Fruit fly (Drosophila melanogaster) whole organism, embryonic: ENCODE data around the gene CG10341.

Experiments
- Ada2b ChIP-seq: fragments of 200-800 bp; sonication (Bioruptor generic); IDR thresholded peaks from 2 replicates; pipeline ENCODE4 v1.3.6; 2022; ENCODE audit warnings: missing biosample characterization, missing genetic modification characterization
- Atf-2 ChIP-seq: fragments of 200-800 bp; sonication (Bioruptor generic); optimal IDR thresholded peaks from 2 replicates; lab custom pipeline; 2016; ENCODE audit warnings: missing biosample characterization, missing genetic modification characterization
- Bdp1 ChIP-seq: fragments of 200-800 bp; sonication (Bioruptor generic); optimal IDR thresholded peaks from 3 replicates; lab custom pipeline; 2016; ENCODE audit warnings: missing biosample characterization, missing genetic modification characterization
- Bgb ChIP-seq: fragments of 200-800 bp; sonication (Bioruptor generic); IDR thresholded peaks from 2 replicates; pipeline ENCODE4 v1.3.6; 2022; ENCODE audit warnings: missing biosample characterization, missing genetic modification characterization; ENCODE audit not compliant: partially characterized antibody
- Blimp-1 ChIP-seq: fragments of 200-800 bp; sonication (Bioruptor generic); optimal IDR thresholded peaks from 3 replicates; lab custom pipeline; 2018; ENCODE audit warnings: missing biosample characterization, missing genetic modification characterization, mild to moderate bottlenecking, moderate library complexity, missing genetic modification reagents
- CG10431 ChIP-seq: fragments of 200-800 bp; sonication (Bioruptor generic); optimal IDR thresholded peaks from 3 replicates; lab custom pipeline; 2018; ENCODE audit warnings: missing biosample characterization, mild to moderate bottlenecking, missing genetic modification characterization
- CG1233 ChIP-seq: fragments of 200-800 bp; sonication (Bioruptor generic); optimal IDR thresholded peaks from 4 replicates; lab custom pipeline; 2018; ENCODE audit warnings: missing biosample characterization, mild to moderate bottlenecking, missing genetic modification characterization
- CG12942 ChIP-seq: fragments of 200-800 bp; sonication (Bioruptor generic); optimal IDR thresholded peaks from 3 replicates; lab custom pipeline; 2016; ENCODE audit warnings: missing biosample characterization, missing genetic modification characterization
- CG13424 ChIP-seq: fragments of 200-800 bp; sonication (Bioruptor generic); optimal IDR thresholded peaks from 2 replicates; lab custom pipeline; 2019; ENCODE audit warnings: missing biosample characterization, mild to moderate bottlenecking, missing genetic modification characterization, moderate library complexity
- CG14441 ChIP-seq: fragments of 200-800 bp; sonication (Bioruptor generic); IDR thresholded peaks from 2 replicates; pipeline ENCODE4 v1.3.6; 2022; ENCODE audit warnings: missing biosample characterization, missing genetic modification characterization
- CG17385 ChIP-seq: fragments of 200-800 bp; sonication (Bioruptor generic); optimal IDR thresholded peaks from 3 replicates; lab custom pipeline; 2018; ENCODE audit warnings: missing biosample characterization, mild to moderate bottlenecking, missing genetic modification characterization
- CG30403 ChIP-seq: fragments of 200-800 bp; sonication (Bioruptor generic); optimal IDR thresholded peaks from 3 replicates; lab custom pipeline; 2016; ENCODE audit warnings: missing biosample characterization, missing genetic modification characterization
- CG4282 ChIP-seq: fragments of 200-800 bp; sonication (Bioruptor generic); optimal IDR thresholded peaks from 2 replicates; lab custom pipeline; 2016; ENCODE audit warnings: missing biosample characterization, missing genetic modification characterization
- CG4328 ChIP-seq: fragments of 200-800 bp; sonication (Bioruptor generic); optimal IDR thresholded peaks from 3 replicates; lab custom pipeline; 2017; ENCODE audit warnings: missing biosample characterization, missing genetic modification reagents, missing genetic modification characterization
- CG4820 ChIP-seq: fragments of 200-800 bp; sonication (Bioruptor generic); optimal IDR thresholded peaks from 3 replicates; lab custom pipeline; 2016; ENCODE audit warnings: missing biosample characterization, missing genetic modification characterization
- CG4854 ChIP-seq: fragments of 200-800 bp; sonication (Bioruptor generic); optimal IDR thresholded peaks from 2 replicates; lab custom pipeline; 2016; ENCODE audit warnings: missing biosample characterization, missing genetic modification characterization, inconsistent platforms
- CG6254 ChIP-seq: fragments of 200-800 bp; sonication (Bioruptor generic); optimal IDR thresholded peaks from 3 replicates; lab custom pipeline; 2017; ENCODE audit warnings: mild to moderate bottlenecking, missing biosample characterization, missing genetic modification reagents, missing genetic modification characterization
- CG6689 ChIP-seq: fragments of 200-800 bp; sonication (Bioruptor generic); IDR thresholded peaks from 2 replicates; pipeline ENCODE4 v1.3.6; 2022; ENCODE audit warnings: missing biosample characterization, missing genetic modification characterization
- CG7271 ChIP-seq: fragments of 200-800 bp; sonication (Bioruptor generic); optimal IDR thresholded peaks from 2 replicates; lab custom pipeline; 2018; ENCODE audit warnings: missing biosample characterization, mild to moderate bottlenecking, missing genetic modification characterization, moderate library complexity
- CG7786 ChIP-seq: fragments of 200-800 bp; sonication (Bioruptor generic); optimal IDR thresholded peaks from 2 replicates; lab custom pipeline; 2016; ENCODE audit warnings: missing biosample characterization, missing genetic modification characterization
- CG9437 ChIP-seq: fragments of 200-800 bp; sonication (Bioruptor generic); optimal IDR thresholded peaks from 2 replicates; lab custom pipeline; 2018; ENCODE audit warnings: missing biosample characterization, mild to moderate bottlenecking, missing genetic modification characterization
- CkIIα-i1 ChIP-seq: fragments of 200-800 bp; sonication (Bioruptor generic); IDR thresholded peaks from 2 replicates; pipeline ENCODE4 v1.3.6; 2022; ENCODE audit warnings: missing biosample characterization, missing genetic modification characterization
- D ChIP-seq, 2 experiments: fragments of 200-800 bp in 1 of 2; fragments of >200 bp in 1 of 2; sonication (Bioruptor generic) in 1 of 2; optimal IDR thresholded peaks; 2 replicates in 1 of 2; 3 replicates in 1 of 2; lab custom pipeline; 2017; ENCODE audit warnings: mild to moderate bottlenecking in 1 of 2, missing biosample characterization in 1 of 2, missing genetic modification characterization in 1 of 2, missing genetic modification reagents in 1 of 2
- Dad ChIP-seq: fragments of 200-800 bp; sonication (Bioruptor generic); optimal IDR thresholded peaks from 3 replicates; lab custom pipeline; 2016; ENCODE audit warnings: missing biosample characterization, missing genetic modification characterization
- Dbx ChIP-seq: fragments of 200-800 bp; sonication (Bioruptor generic); IDR thresholded peaks from 3 replicates; pipeline ENCODE4 v1.3.6; 2022; ENCODE audit warnings: missing biosample characterization, missing genetic modification characterization
- E2f1 ChIP-seq: fragments of 200-800 bp; sonication (Bioruptor generic); IDR thresholded peaks from 2 replicates; pipeline ENCODE4 v1.3.6; 2022; ENCODE audit warnings: missing biosample characterization, missing genetic modification characterization
- E2f2 ChIP-seq: fragments of 200-800 bp; sonication (Bioruptor generic); IDR thresholded peaks from 2 replicates; pipeline ENCODE4 v1.3.6; 2022; ENCODE audit warnings: missing biosample characterization, missing genetic modification characterization
- Oaz ChIP-seq: fragments of 200-800 bp; sonication (Bioruptor generic); IDR thresholded peaks from 2 replicates; pipeline ENCODE4 v1.3.6; 2022; ENCODE audit warnings: missing biosample characterization, missing genetic modification characterization
- Ssrp ChIP-seq: fragments of 200-800 bp; sonication (Bioruptor generic); optimal IDR thresholded peaks from 2 replicates; lab custom pipeline; 2018; ENCODE audit warnings: missing biosample characterization, mild to moderate bottlenecking, missing genetic modification characterization, moderate library complexity
- Tbp ChIP-seq: fragments of >200 bp; optimal IDR thresholded peaks from 2 replicates; lab custom pipeline; 2018; ENCODE audit warnings: missing biosample characterization, missing genetic modification characterization
- az2 ChIP-seq: fragments of 200-800 bp; sonication (Bioruptor generic); optimal IDR thresholded peaks from 3 replicates; lab custom pipeline; 2016; ENCODE audit warnings: missing biosample characterization, missing genetic modification characterization
- ci ChIP-seq: fragments of 200-800 bp; sonication (Bioruptor generic); IDR thresholded peaks from 3 replicates; pipeline ENCODE4 v1.3.6; 2022; ENCODE audit warnings: missing biosample characterization, missing genetic modification characterization
- dan ChIP-seq: fragments of 200-800 bp; sonication (Bioruptor generic); IDR thresholded peaks from 2 replicates; pipeline ENCODE4 v1.3.6; 2022; ENCODE audit warnings: missing biosample characterization, missing genetic modification characterization
- en ChIP-seq: fragments of 200-800 bp; sonication (Bioruptor generic); optimal IDR thresholded peaks from 2 replicates; lab custom pipeline; 2016; ENCODE audit warnings: missing biosample characterization, missing genetic modification characterization
- gsb ChIP-seq: fragments of 200-800 bp; sonication (Bioruptor generic); IDR thresholded peaks from 2 replicates; pipeline ENCODE4 v1.3.6; 2022; ENCODE audit warnings: missing biosample characterization, missing genetic modification characterization
- gt ChIP-seq: fragments of 200-800 bp; sonication (Bioruptor generic); IDR thresholded peaks from 2 replicates; pipeline ENCODE4 v1.3.6; 2022; ENCODE audit warnings: missing biosample characterization, missing genetic modification characterization
- ind ChIP-seq: fragments of 200-800 bp; sonication (Bioruptor generic); optimal IDR thresholded peaks from 3 replicates; lab custom pipeline; 2016; ENCODE audit warnings: missing biosample characterization, missing genetic modification characterization
- insv ChIP-seq, 2 experiments: fragments of 200-800 bp; sonication (Bioruptor generic); optimal IDR thresholded peaks; 3 replicates each; lab custom pipeline; 2016 to 2018; ENCODE audit warnings: missing biosample characterization in 2 of 2, missing genetic modification characterization in 2 of 2
- nom ChIP-seq: fragments of 200-800 bp; sonication (Bioruptor generic); optimal IDR thresholded peaks from 2 replicates; lab custom pipeline; 2017; ENCODE audit warnings: missing biosample characterization, missing genetic modification characterization, mild to moderate bottlenecking, moderate library complexity, missing genetic modification reagents
- peb ChIP-seq: fragments of 200-800 bp; sonication (Bioruptor generic); IDR thresholded peaks from 2 replicates; pipeline ENCODE4 v1.3.6; 2022; ENCODE audit warnings: missing biosample characterization, missing genetic modification characterization
- pnt ChIP-seq: fragments of 200-800 bp; sonication (Bioruptor generic); optimal IDR thresholded peaks from 3 replicates; lab custom pipeline; 2016; ENCODE audit warnings: missing biosample characterization, missing genetic modification characterization
- salm ChIP-seq: fragments of 200-800 bp; sonication (Bioruptor generic); optimal IDR thresholded peaks from 2 replicates; lab custom pipeline; 2018; ENCODE audit warnings: missing biosample characterization, mild to moderate bottlenecking, missing genetic modification characterization
- shn ChIP-seq: fragments of 200-800 bp; sonication (Bioruptor generic); optimal IDR thresholded peaks from 3 replicates; lab custom pipeline; 2016; ENCODE audit warnings: missing biosample characterization, missing genetic modification characterization
- sr ChIP-seq: fragments of 200-800 bp; sonication (Bioruptor generic); IDR thresholded peaks from 3 replicates; pipeline ENCODE4 v1.3.6; 2022; ENCODE audit warnings: missing biosample characterization, missing genetic modification characterization
- stwl ChIP-seq: fragments of 200-800 bp; sonication (Bioruptor generic); optimal IDR thresholded peaks from 3 replicates; lab custom pipeline; 2018; ENCODE audit warnings: missing biosample characterization, mild to moderate bottlenecking, missing genetic modification characterization, moderate library complexity
- wdn ChIP-seq: fragments of 200-800 bp; sonication (Bioruptor generic); IDR thresholded peaks from 2 replicates; pipeline ENCODE4 v1.3.6; 2022; ENCODE audit warnings: missing biosample characterization, missing genetic modification characterization
- zen ChIP-seq: fragments of 200-800 bp; sonication (Bioruptor generic); optimal IDR thresholded peaks from 3 replicates; lab custom pipeline; 2018; ENCODE audit warnings: missing biosample characterization, mild to moderate bottlenecking, missing genetic modification characterization, moderate library complexity
- zen2 ChIP-seq: fragments of 200-800 bp; sonication (Bioruptor generic); IDR thresholded peaks from 3 replicates; pipeline ENCODE4 v1.3.6; 2022; ENCODE audit warnings: missing biosample characterization, missing genetic modification characterization; ENCODE audit not compliant: partially characterized antibody

CG10341 gene

DNA sequence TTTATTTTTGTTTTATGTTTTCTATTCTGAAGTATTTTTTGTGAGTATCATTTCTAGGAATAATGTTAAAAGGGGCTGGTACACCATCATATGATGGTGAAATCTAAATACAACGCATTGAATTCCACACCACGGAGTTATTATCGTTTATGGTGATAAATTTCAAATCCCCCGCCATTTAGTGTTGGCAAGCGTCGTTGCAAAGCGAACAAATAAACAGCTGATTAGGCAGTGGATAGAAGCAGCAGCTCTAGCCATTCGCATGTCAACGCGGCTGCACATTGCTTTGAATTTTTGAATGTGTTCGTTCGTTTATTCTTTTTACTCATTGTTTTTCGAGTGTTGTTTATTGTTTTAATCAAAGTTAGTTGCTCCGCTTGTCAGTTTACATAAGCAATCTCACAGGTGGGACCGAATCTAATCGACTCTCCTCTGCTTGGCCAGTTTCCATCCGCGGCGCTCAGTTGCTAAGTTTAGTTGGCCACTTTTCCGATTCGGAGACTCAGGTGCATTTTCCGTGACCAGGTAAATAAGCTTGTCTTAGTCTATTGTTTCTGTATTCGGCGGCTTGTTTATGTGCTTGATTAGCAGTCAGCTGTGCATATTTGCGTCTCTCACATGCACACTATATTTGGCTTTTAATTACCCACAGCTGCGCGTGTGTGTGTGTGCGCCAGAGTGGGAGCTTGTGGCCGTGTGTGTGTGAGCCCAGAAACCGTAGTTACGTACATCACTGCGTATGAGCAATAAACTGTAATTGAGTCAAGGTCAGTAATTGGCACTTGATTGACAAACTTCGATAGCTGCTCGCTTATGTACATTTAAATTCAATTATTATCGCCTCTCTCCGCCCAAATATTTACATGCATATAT lies 21.3 kb upstream of the CG10341 start, which contains the start of the genes Mst36Fa and CG31751 (continued):
- TF ChIP-seq CG4820 (GFP tag; lab: Kevin White, UChicago) = peak; percentile 13
- peak; percentile 73 for TF ChIP-seq CG12942 (GFP tag; lab: Kevin White, UChicago)
- peak; percentile 9 for TF ChIP-seq Ssrp (tag; lab: Kevin White, UChicago)
- TF ChIP-seq wdn (GFP tag; lab: Robert Waterston, UW) = no peak
- TF ChIP-seq CG1233 (GFP tag; lab: Kevin White, UChicago) = peak; percentile 87
- TF ChIP-seq CG7271 (tag; lab: Kevin White, UChicago) = no peak
- peak; percentile 6 for TF ChIP-seq zen
- TF ChIP-seq stwl (tag; lab: Kevin White, UChicago) = peak; percentile 72
- TF ChIP-seq Tbp (GFP tag; lab: Kevin White, UChicago) = no peak
- peak; percentile 40; the same call in 1 of the 2 replicates for TF ChIP-seq CG6689 (GFP tag; lab: Robert Waterston, UW)
- no peak for TF ChIP-seq nom
- TF ChIP-seq ind = peak; percentile 6
- peak; percentile 69 for TF ChIP-seq shn (GFP tag; lab: Kevin White, UChicago)
- peak; percentile 76 for TF ChIP-seq Dbx (GFP tag; lab: Robert Waterston, UW)
- TF ChIP-seq CG4282 (GFP tag; lab: Kevin White, UChicago) = peak; percentile 71
- TF ChIP-seq gsb = peak; percentile 74
- TF ChIP-seq peb (GFP tag; lab: Robert Waterston, UW) = no peak
- TF ChIP-seq CG10431 (GFP tag; lab: Kevin White, UChicago) = peak; percentile 82
- peak; percentile 68 for TF ChIP-seq Ada2b (GFP tag; lab: Robert Waterston, UW)
- TF ChIP-seq Oaz = no peak
- TF ChIP-seq gt (GFP tag; lab: Robert Waterston, UW) = no peak
- TF ChIP-seq Dad = peak; percentile 70
- TF ChIP-seq CkIIα-i1 = peak; percentile 49; the same call in 1 of the 2 replicates
- TF ChIP-seq salm = peak; percentile 73
- peak; percentile 19 for TF ChIP-seq CG9437 (GFP tag; lab: Kevin White, UChicago)
- peak; percentile 45 for TF ChIP-seq en
- TF ChIP-seq Blimp-1 (GFP tag; lab: Kevin White, UChicago) = peak; percentile 79
- TF ChIP-seq D (optimal IDR thresholded peaks at IDR 0.05; lab: Kevin White, UChicago) = no peak
- TF ChIP-seq D (GFP tag; optimal IDR thresholded peaks at IDR 0.05; lab: Kevin White, UChicago) = peak; percentile 83
- peak; percentile 47 for TF ChIP-seq Atf-2 (GFP tag; lab: Kevin White, UChicago)

DNA sequence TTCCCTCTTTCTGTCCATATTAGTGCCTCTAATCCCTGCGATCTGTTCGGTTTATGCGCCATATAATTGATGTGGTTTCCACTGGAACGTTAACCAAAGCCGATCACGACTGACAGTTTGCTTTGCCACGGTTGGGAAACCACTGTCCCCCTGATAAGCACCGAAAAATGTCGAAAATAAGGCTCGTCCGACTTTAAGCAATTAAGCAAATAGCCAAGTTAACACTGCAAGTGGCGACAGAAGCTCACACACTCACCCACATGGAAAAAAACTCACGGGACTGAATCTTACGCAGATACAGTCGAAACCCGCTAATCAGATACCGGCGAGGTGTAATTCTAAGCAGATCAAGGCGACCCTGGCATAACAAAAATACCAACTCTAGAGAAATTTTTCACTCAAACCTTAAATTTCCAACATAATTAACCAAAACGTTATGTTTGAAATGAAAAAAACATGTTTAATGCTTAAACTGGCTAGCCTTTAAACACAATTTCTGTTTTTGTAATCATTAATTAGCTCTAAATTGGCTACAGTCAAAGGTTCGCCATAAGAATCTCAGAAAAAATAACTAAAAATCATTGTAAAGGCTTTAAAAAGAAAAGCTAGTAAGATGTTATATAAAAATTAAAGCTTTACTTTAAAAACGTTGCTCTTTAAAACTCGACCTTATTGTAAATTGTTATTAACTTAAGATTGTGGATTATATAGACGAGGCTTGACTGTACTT lies 20.4 kb upstream of the CG10341 start:
- peak; percentile 33 for TF ChIP-seq CG7786 (GFP tag; lab: Kevin White, UChicago)
- TF ChIP-seq zen2 (GFP tag; lab: Robert Waterston, UW) = no peak
- 0 out of 2 replicates have a peak, but pooled peaks have one; percentile 10 for TF ChIP-seq CG14441
- no peak for TF ChIP-seq E2f1
- TF ChIP-seq Bgb (GFP tag; lab: Robert Waterston, UW) = no peak
- 0 out of 3 replicates have a peak, but pooled peaks have one; percentile 31 for TF ChIP-seq ci (GFP tag; lab: Robert Waterston, UW)
- TF ChIP-seq CG30403 (GFP tag; lab: Kevin White, UChicago) = peak; percentile 38
- no peak for TF ChIP-seq pnt
- TF ChIP-seq az2 (GFP tag; lab: Kevin White, UChicago) = no peak
- TF ChIP-seq insv (GFP tag; optimal IDR thresholded peaks at IDR 0.05; lab: Kevin White, UChicago) = no peak
- no peak for TF ChIP-seq sr
- TF ChIP-seq E2f2 (GFP tag; lab: Robert Waterston, UW) = 0 out of 2 replicates have a peak, but pooled peaks have one; percentile 5
- no peak for TF ChIP-seq dan (GFP tag; lab: Robert Waterston, UW)
- no peak for TF ChIP-seq CG6254 (GFP tag; lab: Kevin White, UChicago)
- peak; percentile 20 for TF ChIP-seq CG17385 (GFP tag; lab: Kevin White, UChicago)
- TF ChIP-seq CG4328 (GFP tag; lab: Kevin White, UChicago) = peak; percentile 12
- TF ChIP-seq CG13424 (tag; lab: Kevin White, UChicago) = peak; percentile 43
- no peak for TF ChIP-seq Bdp1 (GFP tag; lab: Kevin White, UChicago)
- TF ChIP-seq CG4854 = no peak
